Worm (Caenorhabditis elegans): Measurements from ENCODE around the gene cyp-34A2.
"Not testable (repeated sequence)": the region's sequence is repeated elsewhere in the genome, so short reads cannot be mapped to it uniquely, and the experiment has no call there.

DNA sequence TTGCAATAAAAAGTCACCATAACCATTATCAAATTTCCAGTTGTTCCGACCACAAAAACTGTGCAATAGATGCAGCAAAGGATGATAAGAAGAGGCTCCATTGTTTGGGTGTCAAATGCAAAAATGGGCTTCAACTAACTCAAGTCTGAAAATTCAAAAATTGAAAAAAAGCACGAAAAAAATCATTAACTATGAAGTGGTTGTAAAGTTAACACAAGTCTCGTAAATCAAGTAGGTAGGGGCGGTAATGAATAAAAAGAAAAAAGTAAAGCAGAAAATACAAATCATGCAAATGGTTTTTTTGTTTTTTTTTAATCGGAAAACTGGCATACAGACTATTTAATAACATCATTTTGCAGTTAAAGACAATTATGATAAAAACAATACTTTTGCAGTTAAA lies 34.2 kb downstream of the cyp-34A2 start, which contains the start of gene srsx-39:
- not testable (repeated sequence) for TF ChIP-seq B0035.1 (tag; optimal IDR thresholded peaks at IDR 0.05); lin-26 (GFP tag; IDR thresholded peaks at IDR 0.05); ztf-3 (GFP tag; optimal IDR thresholded peaks at IDR 0.05)

All from whole organism, young adult.